Fruit fly (Drosophila melanogaster) whole organism, embryonic: ENCODE results near the gene CG42699.
A peak's percentile ranks its signal among the peaks of the same experiment; 100 is the strongest.

Experiments used
- Blimp-1 ChIP-seq: fragments of 200-800 bp; sonication (Bioruptor generic); optimal IDR thresholded peaks from 3 replicates; lab custom pipeline; 2018; ENCODE audit warnings: missing biosample characterization, missing genetic modification characterization, mild to moderate bottlenecking, moderate library complexity, missing genetic modification reagents
- CG10147 ChIP-seq: fragments of 200-800 bp; sonication (Bioruptor generic); optimal IDR thresholded peaks from 2 replicates; lab custom pipeline; 2019; ENCODE audit warnings: missing biosample characterization, mild to moderate bottlenecking, missing genetic modification characterization, moderate library complexity
- CG10209 ChIP-seq: fragments of 200-800 bp; sonication (Bioruptor generic); optimal IDR thresholded peaks from 3 replicates; lab custom pipeline; 2017; ENCODE audit warnings: missing biosample characterization, mild to moderate bottlenecking, missing genetic modification characterization, missing genetic modification reagents
- CG10366 ChIP-seq: fragments of 200-800 bp; sonication (Bioruptor generic); IDR thresholded peaks from 2 replicates; pipeline ENCODE4 v1.3.6; 2022; ENCODE audit warnings: missing biosample characterization, missing genetic modification characterization
- CG10979 ChIP-seq: fragments of 200-800 bp; sonication (Bioruptor generic); optimal IDR thresholded peaks from 2 replicates; lab custom pipeline; 2018; ENCODE audit warnings: missing biosample characterization, mild to moderate bottlenecking, missing genetic modification characterization, moderate library complexity
- CG12659 ChIP-seq: fragments of 200-800 bp; sonication (Bioruptor generic); optimal IDR thresholded peaks from 3 replicates; lab custom pipeline; 2017; ENCODE audit warnings: mild to moderate bottlenecking, missing biosample characterization, missing genetic modification reagents, missing genetic modification characterization
- CG14965 ChIP-seq: fragments of 200-800 bp; sonication (Bioruptor generic); optimal IDR thresholded peaks from 2 replicates; lab custom pipeline; 2016; ENCODE audit warnings: missing biosample characterization, missing genetic modification characterization, borderline replicate concordance
- CG15601 ChIP-seq: fragments of 200-800 bp; sonication (Bioruptor generic); optimal IDR thresholded peaks from 3 replicates; lab custom pipeline; 2019; ENCODE audit warnings: missing biosample characterization, mild to moderate bottlenecking, missing genetic modification characterization, moderate library complexity
- CG15696 ChIP-seq: fragments of 200-800 bp; sonication (Bioruptor generic); optimal IDR thresholded peaks from 2 replicates; lab custom pipeline; 2019; ENCODE audit warnings: missing biosample characterization, mild to moderate bottlenecking, missing genetic modification characterization, moderate library complexity
- CG17328 ChIP-seq: fragments of 200-800 bp; sonication (Bioruptor generic); IDR thresholded peaks from 2 replicates; pipeline ENCODE4 v1.3.6; 2022; ENCODE audit warnings: missing biosample characterization, missing genetic modification characterization
- CG18262 ChIP-seq: fragments of 200-800 bp; optimal IDR thresholded peaks from 3 replicates; lab custom pipeline; 2019; ENCODE audit warnings: missing biosample characterization, mild to moderate bottlenecking, missing genetic modification characterization, moderate library complexity
- CG18764 ChIP-seq: fragments of 200-800 bp; sonication (Bioruptor generic); optimal IDR thresholded peaks from 3 replicates; lab custom pipeline; 2016; ENCODE audit warnings: missing biosample characterization, missing genetic modification characterization
- CG3065 ChIP-seq: fragments of 200-800 bp; sonication (Bioruptor generic); optimal IDR thresholded peaks from 2 replicates; lab custom pipeline; 2016; ENCODE audit warnings: missing biosample characterization, missing genetic modification characterization
- CG33213 ChIP-seq: fragments of 200-800 bp; sonication (Bioruptor generic); optimal IDR thresholded peaks from 3 replicates; lab custom pipeline; 2016; ENCODE audit warnings: missing biosample characterization, missing genetic modification characterization
- CG4328 ChIP-seq: fragments of 200-800 bp; sonication (Bioruptor generic); optimal IDR thresholded peaks from 3 replicates; lab custom pipeline; 2017; ENCODE audit warnings: missing biosample characterization, missing genetic modification reagents, missing genetic modification characterization
- CG4404 ChIP-seq: fragments of 200-800 bp; sonication (Bioruptor generic); IDR thresholded peaks from 2 replicates; pipeline ENCODE4 v1.3.6; 2022; ENCODE audit warnings: missing biosample characterization, missing genetic modification characterization
- CG6791 ChIP-seq: fragments of 200-800 bp; sonication (Bioruptor generic); IDR thresholded peaks from 3 replicates; pipeline ENCODE4 v1.3.6; 2022; ENCODE audit warnings: missing biosample characterization, missing genetic modification characterization; ENCODE audit not compliant: partially characterized antibody
- CG7928 ChIP-seq: fragments of 200-800 bp; sonication (Bioruptor generic); optimal IDR thresholded peaks from 2 replicates; lab custom pipeline; 2017; ENCODE audit warnings: missing biosample characterization, mild to moderate bottlenecking, missing genetic modification characterization
- CG9215 ChIP-seq: fragments of 200-800 bp; sonication (Bioruptor generic); IDR thresholded peaks from 2 replicates; pipeline ENCODE4 v1.3.6; 2022; ENCODE audit warnings: missing biosample characterization, missing genetic modification characterization
- CG9437 ChIP-seq: fragments of 200-800 bp; sonication (Bioruptor generic); optimal IDR thresholded peaks from 2 replicates; lab custom pipeline; 2018; ENCODE audit warnings: missing biosample characterization, mild to moderate bottlenecking, missing genetic modification characterization
- CTCF ChIP-seq: fragments of 200-800 bp; sonication (Bioruptor generic); optimal IDR thresholded peaks from 2 replicates; lab custom pipeline; 2017; ENCODE audit warnings: missing biosample characterization, mild to moderate bottlenecking, missing genetic modification characterization, moderate library complexity
- CrebB ChIP-seq: fragments of 200-800 bp; sonication (Bioruptor generic); optimal IDR thresholded peaks from 3 replicates; lab custom pipeline; 2018; ENCODE audit warnings: missing biosample characterization, mild to moderate bottlenecking, missing genetic modification characterization
- D19B ChIP-seq: fragments of 200-800 bp; sonication (Bioruptor generic); optimal IDR thresholded peaks from 2 replicates; lab custom pipeline; 2017; ENCODE audit warnings: missing biosample characterization, mild to moderate bottlenecking, missing genetic modification characterization
- Fer2 ChIP-seq: fragments of 200-800 bp; sonication (Bioruptor generic); optimal IDR thresholded peaks from 2 replicates; lab custom pipeline; 2018; ENCODE audit warnings: missing biosample characterization, mild to moderate bottlenecking, missing genetic modification characterization, moderate library complexity
- HHEX ChIP-seq: fragments of 200-800 bp; sonication (Bioruptor generic); optimal IDR thresholded peaks from 3 replicates; lab custom pipeline; 2017; ENCODE audit warnings: missing biosample characterization, mild to moderate bottlenecking, missing genetic modification characterization, missing genetic modification reagents
- Hmr ChIP-seq: fragments of 200-800 bp; sonication (Bioruptor generic); optimal IDR thresholded peaks from 3 replicates; lab custom pipeline; 2017; ENCODE audit warnings: mild to moderate bottlenecking, missing biosample characterization, missing genetic modification reagents, missing genetic modification characterization
- MTF-1 ChIP-seq: fragments of 200-800 bp; sonication (Bioruptor generic); optimal IDR thresholded peaks from 2 replicates; lab custom pipeline; 2018; ENCODE audit warnings: missing biosample characterization, mild to moderate bottlenecking, missing genetic modification characterization, borderline replicate concordance
- Med ChIP-seq: fragments of 200-800 bp; sonication (Bioruptor generic); peaks from one replicate; lab custom pipeline; 2016; ENCODE audit warnings: missing biosample characterization, missing genetic modification characterization, mild to moderate bottlenecking, inconsistent platforms, moderate library complexity
- Xrp1 ChIP-seq: fragments of 200-800 bp; sonication (Bioruptor generic); IDR thresholded peaks from 2 replicates; pipeline ENCODE4 v1.3.6; 2022; ENCODE audit warnings: missing biosample characterization, missing genetic modification characterization
- chinmo ChIP-seq: fragments of 200-800 bp; sonication (Bioruptor generic); IDR thresholded peaks from 4 replicates; pipeline ENCODE4 v1.3.6; 2022; ENCODE audit warnings: missing biosample characterization, missing genetic modification characterization; ENCODE audit not compliant: partially characterized antibody
- chn ChIP-seq: fragments of 200-800 bp; sonication (Bioruptor generic); optimal IDR thresholded peaks from 2 replicates; lab custom pipeline; 2016; ENCODE audit warnings: missing biosample characterization, missing genetic modification characterization
- dimm ChIP-seq: fragments of 200-800 bp; sonication (Bioruptor generic); IDR thresholded peaks from 2 replicates; pipeline ENCODE4 v1.3.6; 2022; ENCODE audit warnings: missing biosample characterization, missing genetic modification characterization
- dpn ChIP-seq, 2 experiments: fragments of 200-800 bp; sonication (Bioruptor generic); optimal IDR thresholded peaks; 3 replicates each; lab custom pipeline; 2016; ENCODE audit warnings: missing biosample characterization in 2 of 2, missing genetic modification characterization in 2 of 2
- eve ChIP-seq, 2 experiments: fragments of >200 bp; optimal IDR thresholded peaks; 2 replicates each; lab custom pipeline; 2017; ENCODE audit warnings: missing biosample characterization in 2 of 2, missing genetic modification characterization in 2 of 2
- eyg ChIP-seq: fragments of 200-800 bp; sonication (Bioruptor generic); optimal IDR thresholded peaks from 3 replicates; lab custom pipeline; 2016; ENCODE audit warnings: missing biosample characterization, missing genetic modification characterization
- fd3F ChIP-seq: fragments of 200-800 bp; sonication (Bioruptor generic); optimal IDR thresholded peaks from 2 replicates; lab custom pipeline; 2018; ENCODE audit warnings: missing biosample characterization, mild to moderate bottlenecking, missing genetic modification characterization, moderate library complexity
- fu2 ChIP-seq: fragments of 200-800 bp; sonication (Bioruptor generic); optimal IDR thresholded peaks from 2 replicates; lab custom pipeline; 2016; ENCODE audit warnings: missing biosample characterization, missing genetic modification characterization
- gce ChIP-seq: fragments of 200-800 bp; sonication (Bioruptor generic); IDR thresholded peaks from 3 replicates; pipeline ENCODE4 v1.3.6; 2022; ENCODE audit warnings: missing biosample characterization, missing genetic modification characterization
- grn ChIP-seq: fragments of 200-800 bp; sonication (Bioruptor generic); optimal IDR thresholded peaks from 3 replicates; lab custom pipeline; 2017; ENCODE audit warnings: missing biosample characterization, missing genetic modification characterization
- kni ChIP-seq: fragments of 200-800 bp; sonication (Bioruptor generic); optimal IDR thresholded peaks from 3 replicates; lab custom pipeline; 2017; ENCODE audit warnings: mild to moderate bottlenecking, missing biosample characterization, missing genetic modification reagents, missing genetic modification characterization
- lilli ChIP-seq: fragments of 200-800 bp; sonication (Bioruptor generic); optimal IDR thresholded peaks from 3 replicates; lab custom pipeline; 2016; ENCODE audit warnings: missing biosample characterization, missing genetic modification characterization
- lola ChIP-seq, 3 experiments: fragments of >200 bp in 2 of 3; fragments of 200-800 bp in 1 of 3; sonication (Bioruptor generic) in 1 of 3; optimal IDR thresholded peaks; 2 replicates each; lab custom pipeline; 2017 to 2019; ENCODE audit warnings: missing biosample characterization in 3 of 3, missing genetic modification characterization in 3 of 3, mild to moderate bottlenecking in 1 of 3, moderate library complexity in 1 of 3
- luna ChIP-seq: fragments of 200-800 bp; sonication (Bioruptor generic); optimal IDR thresholded peaks from 2 replicates; lab custom pipeline; 2016; ENCODE audit warnings: missing biosample characterization, missing genetic modification characterization
- pho ChIP-seq: fragments of 200-800 bp; sonication (Bioruptor generic); optimal IDR thresholded peaks from 2 replicates; lab custom pipeline; 2016; ENCODE audit warnings: missing biosample characterization, missing genetic modification characterization
- rib ChIP-seq: fragments of 200-800 bp; sonication (Bioruptor generic); IDR thresholded peaks from 2 replicates; pipeline ENCODE4 v1.3.6; 2022; ENCODE audit warnings: missing biosample characterization, missing genetic modification characterization
- ro ChIP-seq: fragments of 200-800 bp; sonication (Bioruptor generic); IDR thresholded peaks from 2 replicates; pipeline ENCODE4 v1.3.6; 2022; ENCODE audit warnings: missing biosample characterization, missing genetic modification characterization
- slbo ChIP-seq: fragments of 200-800 bp; sonication (Bioruptor generic); IDR thresholded peaks from 2 replicates; pipeline ENCODE4 v1.3.6; 2022; ENCODE audit warnings: missing biosample characterization, missing genetic modification characterization
- slp2 ChIP-seq: fragments of 200-800 bp; sonication (Bioruptor generic); optimal IDR thresholded peaks from 2 replicates; lab custom pipeline; 2016; ENCODE audit warnings: missing biosample characterization, missing genetic modification characterization
- vnd ChIP-seq: fragments of 200-800 bp; sonication (Bioruptor generic); IDR thresholded peaks from 3 replicates; pipeline ENCODE4 v1.3.6; 2022; ENCODE audit warnings: missing biosample characterization, missing genetic modification characterization; ENCODE audit not compliant: partially characterized antibody

Gene CG42699

DNA sequence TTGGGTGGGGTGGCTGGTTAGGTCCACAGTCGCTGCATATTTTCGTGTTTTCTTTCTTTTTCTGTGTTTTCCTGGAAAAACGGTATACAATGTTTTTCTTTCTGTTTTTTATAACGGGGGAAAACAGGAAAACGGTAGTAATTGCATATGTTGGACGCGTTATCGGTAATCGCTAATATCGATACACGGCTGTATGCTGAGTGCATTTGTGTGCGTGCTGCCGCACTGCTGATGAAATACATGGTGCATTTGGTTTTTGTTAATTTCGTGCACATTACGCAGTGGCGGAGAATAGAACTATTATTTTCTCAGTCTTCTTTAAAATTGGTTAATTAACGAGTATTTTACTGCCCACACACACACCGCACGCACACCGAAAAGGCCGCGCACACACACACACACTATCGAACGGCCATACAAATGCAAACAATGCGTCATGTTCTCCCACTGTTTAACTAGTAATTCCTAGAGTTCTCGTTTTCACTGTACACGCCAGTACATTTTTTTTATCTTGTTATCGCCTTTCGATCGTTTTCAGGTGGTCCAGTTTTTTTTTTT, 831 bp upstream of the CG42699 start (continued):
- TF ChIP-seq lola (GFP tag; optimal IDR thresholded peaks at IDR 0.05; lab: Kevin White, UChicago) (no peak), CG9437 (GFP tag; lab: Kevin White, UChicago) (no peak), CG3065 (GFP tag; lab: Kevin White, UChicago) (no peak), chn (GFP tag; lab: Kevin White, UChicago) (no peak), CG15696 (tag; lab: Kevin White, UChicago) (no peak), MTF-1 (GFP tag; lab: Kevin White, UChicago) (no peak), slp2 (no peak), gce (no peak), rib (GFP tag; lab: Robert Waterston, UW) (no peak), dpn (GFP tag; optimal IDR thresholded peaks at IDR 0.05; lab: Kevin White, UChicago) (no peak), CG7928 (GFP tag; lab: Kevin White, UChicago) (no peak), ro (no peak), slbo (GFP tag; lab: Robert Waterston, UW) (no peak), CG4328 (no peak), CrebB (tag; lab: Kevin White, UChicago) (no peak), CG9215 (GFP tag; lab: Robert Waterston, UW) (no peak), vnd (peak; percentile 26; the same call in 1 of the 3 replicates), CG18262 (no peak), CG12659 (no peak), CG4404 (GFP tag; lab: Robert Waterston, UW) (no peak), CTCF (no peak), CG10209 (GFP tag; lab: Kevin White, UChicago) (no peak), CG10979 (tag; lab: Kevin White, UChicago) (peak; percentile 17), chinmo (GFP tag; lab: Robert Waterston, UW) (0 out of 4 replicates have a peak, but pooled peaks have one; percentile 47), CG10147 (GFP tag; lab: Kevin White, UChicago) (peak; percentile 65), Hmr (no peak), CG6791 (GFP tag; lab: Robert Waterston, UW) (peak; percentile 44; the same call in 1 of the 3 replicates), CG17328 (GFP tag; lab: Robert Waterston, UW) (no peak)

dm6 chrX:5766732-5767131, 2.4 kb downstream of the CG42699 start:
- no peak for TF ChIP-seq CG10366 (GFP tag; lab: Robert Waterston, UW)
- TF ChIP-seq grn = peak; percentile 94
- TF ChIP-seq Med (GFP tag; lab: Kevin White, UChicago) = peak; percentile 46
- no peak for TF ChIP-seq lilli (GFP tag; lab: Kevin White, UChicago)

dm6 chrX:5768602-5769251, 4.4 kb downstream of the CG42699 start:
- TF ChIP-seq CG15601 (tag; lab: Kevin White, UChicago) (peak; percentile 20), Xrp1 (GFP tag; lab: Robert Waterston, UW) (peak; percentile 41; the same call in 1 of the 2 replicates), fu2 (no peak), eve (GFP tag; optimal IDR thresholded peaks at IDR 0.05; lab: Kevin White, UChicago) (peak in 1 of 2 experiments; percentile 21), kni (GFP tag; lab: Kevin White, UChicago) (peak; percentile 53), D19B (no peak), CG33213 (GFP tag; lab: Kevin White, UChicago) (no peak), luna (no peak), Blimp-1 (GFP tag; lab: Kevin White, UChicago) (peak; percentile 53), dimm (no peak), Fer2 (tag; lab: Kevin White, UChicago) (no peak), CG18764 (no peak), HHEX (GFP tag; lab: Kevin White, UChicago) (no peak), fd3F (GFP tag; lab: Kevin White, UChicago) (no peak), eyg (GFP tag; lab: Kevin White, UChicago) (no peak), pho (no peak), CG14965 (GFP tag; lab: Kevin White, UChicago) (no peak)
